Worm (Caenorhabditis elegans) whole organism, L1 larva: ENCODE measurements around the gene lin-48.

ENCODE experiments used
- C04F5.9 ChIP-seq: sonication (generic microtip); optimal IDR thresholded peaks from 2 replicates; lab custom pipeline; 2016; ENCODE audit warnings: missing genetic modification characterization, missing compliant biosample characterization
- C34B4.2 ChIP-seq: sonication (generic microtip); optimal IDR thresholded peaks from 2 replicates; lab custom pipeline; 2017; ENCODE audit warnings: mild to moderate bottlenecking, missing genetic modification characterization, missing compliant biosample characterization
- F16B12.6 ChIP-seq: fragments of 150-350 bp; optimal IDR thresholded peaks from 2 replicates; lab custom pipeline; 2014; ENCODE audit warnings: missing biosample characterization, missing genetic modification characterization
- Y116A8C.19 ChIP-seq: sonication (generic microtip); optimal IDR thresholded peaks from 2 replicates; lab custom pipeline; 2016; ENCODE audit warnings: missing compliant biosample characterization, missing genetic modification characterization, borderline replicate concordance
- aha-1 ChIP-seq: fragments of 150-350 bp; optimal IDR thresholded peaks from 2 replicates; lab custom pipeline; 2014; ENCODE audit warnings: missing biosample characterization, missing genetic modification characterization
- alr-1 ChIP-seq: fragments of 200-800 bp; sonication (Bioruptor generic); optimal IDR thresholded peaks from 2 replicates; lab custom pipeline; 2018; ENCODE audit warnings: borderline replicate concordance, mild to moderate bottlenecking, missing genetic modification characterization, missing compliant biosample characterization
- aly-2 ChIP-seq: fragments of 150-350 bp; optimal IDR thresholded peaks from 2 replicates; lab custom pipeline; 2014; ENCODE audit warnings: missing biosample characterization, missing genetic modification characterization
- ama-1 ChIP-seq: fragments of 150-350 bp; optimal IDR thresholded peaks from 2 replicates; lab custom pipeline; 2014
- ceh-88 ChIP-seq: fragments of 200-800 bp; sonication (Bioruptor generic); IDR thresholded peaks from 2 replicates; pipeline ENCODE4 v1.3.6; 2022; ENCODE audit warnings: missing genetic modification characterization, missing compliant biosample characterization
- dpl-1 ChIP-seq, 3 experiments: fragments of 150-350 bp in 2 of 3; sonication (generic microtip) in 1 of 3; optimal IDR thresholded peaks; 2 replicates each; lab custom pipeline; 2014 to 2017; ENCODE audit warnings: missing biosample characterization in 3 of 3, missing genetic modification characterization in 3 of 3, missing genetic modification reagents in 3 of 3
- dsc-1 ChIP-seq: sonication (generic microtip); optimal IDR thresholded peaks from 2 replicates; lab custom pipeline; 2016; ENCODE audit warnings: mild to moderate bottlenecking, missing genetic modification characterization, missing compliant biosample characterization
- efl-3 ChIP-seq: fragments of 200-800 bp; sonication (Bioruptor generic); optimal IDR thresholded peaks from 2 replicates; lab custom pipeline; 2018; ENCODE audit warnings: mild to moderate bottlenecking, missing genetic modification characterization, missing compliant biosample characterization
- egl-27 ChIP-seq, 2 experiments: fragments of 150-350 bp in 1 of 2; sonication (generic microtip); optimal IDR thresholded peaks; 3 replicates each; lab custom pipeline; 2017 to 2018; ENCODE audit warnings: missing biosample characterization in 2 of 2, missing genetic modification characterization in 2 of 2, missing genetic modification reagents in 2 of 2
- elt-2 ChIP-seq: sonication (generic microtip); optimal IDR thresholded peaks from 2 replicates; lab custom pipeline; 2016; ENCODE audit warnings: missing genetic modification characterization, mild to moderate bottlenecking, inconsistent platforms, missing compliant biosample characterization, missing genetic modification reagents
- ets-5 ChIP-seq: fragments of 200-800 bp; sonication (Bioruptor generic); IDR thresholded peaks from 2 replicates; pipeline ENCODE4 v1.3.6; 2022; ENCODE audit warnings: missing genetic modification characterization, missing compliant biosample characterization
- fkh-10 ChIP-seq: sonication (generic microtip); optimal IDR thresholded peaks from 2 replicates; lab custom pipeline; 2017; ENCODE audit warnings: missing biosample characterization, missing genetic modification reagents, missing genetic modification characterization
- fkh-8 ChIP-seq: sonication (generic microtip); optimal IDR thresholded peaks from 2 replicates; lab custom pipeline; 2016; ENCODE audit warnings: mild to moderate bottlenecking, missing genetic modification characterization, missing compliant biosample characterization
- fos-1 ChIP-seq: fragments of 150-350 bp; optimal IDR thresholded peaks from 2 replicates; lab custom pipeline; 2014; ENCODE audit warnings: missing biosample characterization, missing genetic modification characterization
- hlh-4 ChIP-seq: sonication (generic microtip); optimal IDR thresholded peaks from 2 replicates; lab custom pipeline; 2016; ENCODE audit warnings: mild to moderate bottlenecking, missing genetic modification characterization, missing compliant biosample characterization
- hpl-2 ChIP-seq: fragments of 150-350 bp; optimal IDR thresholded peaks from 2 replicates; lab custom pipeline; 2014; ENCODE audit warnings: missing biosample characterization, missing genetic modification reagents, missing genetic modification characterization
- jun-1 ChIP-seq: fragments of 150-350 bp; optimal IDR thresholded peaks from 2 replicates; lab custom pipeline; 2014; ENCODE audit warnings: missing biosample characterization, missing genetic modification reagents, missing genetic modification characterization
- lin-13 ChIP-seq: fragments of 150-350 bp; optimal IDR thresholded peaks from 2 replicates; lab custom pipeline; 2014; ENCODE audit warnings: missing biosample characterization, missing genetic modification reagents, missing genetic modification characterization
- lin-14 ChIP-seq: fragments of 200-800 bp; sonication (Bioruptor generic); optimal IDR thresholded peaks from 2 replicates; lab custom pipeline; 2018; ENCODE audit warnings: mild to moderate bottlenecking, missing genetic modification characterization, moderate library complexity, missing compliant biosample characterization
- lin-15B ChIP-seq: fragments of 150-350 bp; sonication (generic microtip); optimal IDR thresholded peaks from 3 replicates; lab custom pipeline; 2014; ENCODE audit warnings: missing biosample characterization, missing genetic modification characterization
- lin-35 ChIP-seq, 2 experiments: fragments of 150-350 bp; optimal IDR thresholded peaks; 2 replicates each; lab custom pipeline; 2014; ENCODE audit warnings: missing biosample characterization in 2 of 2, missing genetic modification characterization in 2 of 2, missing genetic modification reagents in 2 of 2
- lin-39 ChIP-seq: fragments of 150-350 bp; optimal IDR thresholded peaks from 2 replicates; lab custom pipeline; 2014; ENCODE audit warnings: missing biosample characterization, missing genetic modification reagents, missing genetic modification characterization
- lsy-2 ChIP-seq, 2 experiments: fragments of 150-350 bp; optimal IDR thresholded peaks; 2 replicates each; lab custom pipeline; 2014; ENCODE audit warnings: missing biosample characterization in 2 of 2, missing genetic modification characterization in 2 of 2
- mab-9 ChIP-seq: fragments of 200-800 bp; sonication (Bioruptor generic); IDR thresholded peaks from 2 replicates; pipeline ENCODE4 v1.3.6; 2022; ENCODE audit warnings: missing genetic modification reagents, missing genetic modification characterization, missing compliant biosample characterization
- mdl-1 ChIP-seq, 2 experiments: fragments of 150-350 bp; optimal IDR thresholded peaks; 2 replicates each; lab custom pipeline; 2014 to 2017; ENCODE audit warnings: missing biosample characterization in 2 of 2, missing genetic modification characterization in 2 of 2, inconsistent platforms in 1 of 2
- mef-2 ChIP-seq: fragments of 150-350 bp; optimal IDR thresholded peaks from 2 replicates; lab custom pipeline; 2014; ENCODE audit warnings: missing biosample characterization, missing genetic modification characterization
- mep-1 ChIP-seq: fragments of 150-350 bp; optimal IDR thresholded peaks from 2 replicates; lab custom pipeline; 2014; ENCODE audit warnings: missing biosample characterization, missing genetic modification characterization
- nhr-11 ChIP-seq: fragments of 150-350 bp; optimal IDR thresholded peaks from 2 replicates; lab custom pipeline; 2014; ENCODE audit warnings: missing biosample characterization, missing genetic modification characterization
- nhr-19 ChIP-seq: fragments of 200-800 bp; sonication (Bioruptor generic); conservative IDR thresholded peaks from 2 replicates; pipeline ENCODE4 v1.3.6; 2022; ENCODE audit warnings: missing genetic modification characterization, missing compliant biosample characterization
- nhr-20 ChIP-seq: sonication (generic microtip); optimal IDR thresholded peaks from 2 replicates; lab custom pipeline; 2016; ENCODE audit warnings: mild to moderate bottlenecking, missing genetic modification characterization, missing compliant biosample characterization
- nhr-237 ChIP-seq: fragments of 150-350 bp; optimal IDR thresholded peaks from 2 replicates; lab custom pipeline; 2014; ENCODE audit warnings: missing biosample characterization, missing genetic modification characterization
- nhr-77 ChIP-seq: fragments of 150-350 bp; optimal IDR thresholded peaks from 2 replicates; lab custom pipeline; 2014; ENCODE audit warnings: missing biosample characterization, missing genetic modification characterization
- nhr-84 ChIP-seq: sonication (generic microtip); optimal IDR thresholded peaks from 2 replicates; lab custom pipeline; 2017; ENCODE audit warnings: missing biosample characterization, missing genetic modification characterization
- nhr-90 ChIP-seq: sonication (generic microtip); optimal IDR thresholded peaks from 2 replicates; lab custom pipeline; 2016; ENCODE audit warnings: mild to moderate bottlenecking, missing genetic modification characterization, missing compliant biosample characterization; ENCODE audit not compliant: poor library complexity
- pax-3 ChIP-seq: fragments of 200-800 bp; sonication (Bioruptor generic); optimal IDR thresholded peaks from 2 replicates; lab custom pipeline; 2018; ENCODE audit warnings: mild to moderate bottlenecking, missing genetic modification characterization, moderate library complexity, missing compliant biosample characterization
- pqm-1 ChIP-seq: sonication (generic microtip); optimal IDR thresholded peaks from 3 replicates; lab custom pipeline; 2017; ENCODE audit warnings: missing biosample characterization, missing genetic modification characterization
- rnt-1 ChIP-seq: sonication (generic microtip); optimal IDR thresholded peaks from 2 replicates; lab custom pipeline; 2016; ENCODE audit warnings: mild to moderate bottlenecking, missing genetic modification characterization, moderate library complexity, missing compliant biosample characterization
- skn-1 ChIP-seq: fragments of 150-350 bp; optimal IDR thresholded peaks from 2 replicates; lab custom pipeline; 2014; ENCODE audit warnings: missing biosample characterization, missing genetic modification characterization
- snu-23 ChIP-seq: sonication (generic microtip); optimal IDR thresholded peaks from 2 replicates; lab custom pipeline; 2016; ENCODE audit warnings: missing genetic modification characterization, missing compliant biosample characterization
- sox-4 ChIP-seq: sonication (generic microtip); optimal IDR thresholded peaks from 2 replicates; lab custom pipeline; 2016; ENCODE audit warnings: missing genetic modification characterization, missing compliant biosample characterization
- sup-37 ChIP-seq: fragments of 200-800 bp; sonication (Bioruptor generic); optimal IDR thresholded peaks from 2 replicates; lab custom pipeline; 2018; ENCODE audit warnings: mild to moderate bottlenecking, missing genetic modification characterization, missing compliant biosample characterization
- swsn-7 ChIP-seq: sonication (generic microtip); optimal IDR thresholded peaks from 2 replicates; lab custom pipeline; 2016; ENCODE audit warnings: missing genetic modification characterization, missing compliant biosample characterization
- tbx-2 ChIP-seq: sonication (generic microtip); optimal IDR thresholded peaks from 2 replicates; lab custom pipeline; 2016; ENCODE audit warnings: missing genetic modification characterization, missing compliant biosample characterization
- tlp-1 ChIP-seq: fragments of 150-350 bp; optimal IDR thresholded peaks from 2 replicates; lab custom pipeline; 2014; ENCODE audit warnings: missing biosample characterization, missing genetic modification characterization
- unc-130 ChIP-seq: fragments of 150-350 bp; optimal IDR thresholded peaks from 2 replicates; lab custom pipeline; 2017; ENCODE audit warnings: missing biosample characterization, missing genetic modification characterization, inconsistent platforms
- unc-30 ChIP-seq: sonication (generic microtip); optimal IDR thresholded peaks from 2 replicates; lab custom pipeline; 2017; ENCODE audit warnings: missing biosample characterization, missing genetic modification characterization
- unc-62 ChIP-seq: fragments of 150-350 bp; optimal IDR thresholded peaks from 2 replicates; lab custom pipeline; 2014; ENCODE audit warnings: missing biosample characterization, missing genetic modification reagents, missing genetic modification characterization
- vab-15 ChIP-seq: sonication (generic microtip); optimal IDR thresholded peaks from 2 replicates; lab custom pipeline; 2017; ENCODE audit warnings: missing genotype, mild to moderate bottlenecking, missing genetic modification characterization, missing compliant biosample characterization
- xbp-1 ChIP-seq: sonication (generic microtip); optimal IDR thresholded peaks from 2 replicates; lab custom pipeline; 2016; ENCODE audit warnings: missing genetic modification characterization, missing compliant biosample characterization
- zag-1 ChIP-seq: fragments of 150-350 bp; optimal IDR thresholded peaks from 2 replicates; lab custom pipeline; 2014; ENCODE audit warnings: missing biosample characterization, missing genetic modification characterization
- ztf-4 ChIP-seq: fragments of 150-350 bp; optimal IDR thresholded peaks from 2 replicates; lab custom pipeline; 2014; ENCODE audit warnings: missing biosample characterization, missing genetic modification characterization

Gene lin-48

DNA sequence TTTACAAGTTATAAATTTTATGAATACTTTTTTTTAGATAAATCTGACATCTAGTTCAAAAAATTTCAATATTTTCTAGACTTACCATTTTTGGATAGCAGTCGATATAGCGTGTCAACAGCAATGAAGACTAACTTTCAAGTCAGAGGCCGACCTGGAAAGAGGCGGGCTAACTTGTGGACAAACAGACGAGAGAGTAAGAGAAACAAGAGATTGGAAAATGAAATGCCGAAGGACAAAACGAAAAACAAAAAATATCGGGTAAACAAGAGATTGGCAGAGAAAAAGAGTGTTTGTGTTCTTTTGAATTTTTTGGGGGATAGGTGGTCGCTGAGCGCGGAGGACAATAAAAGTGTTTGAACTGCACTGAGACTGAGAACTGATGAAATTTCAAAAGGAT, 27.9 kb downstream of the lin-48 start, which contains the start of gene lec-4 (continued):
- TF ChIP-seq zag-1: no peak
- TF ChIP-seq mef-2 (tag; lab: Kevin White, UChicago): no peak
- no peak for TF ChIP-seq ets-5 (GFP tag; lab: Robert Waterston, UW)
- no peak for TF ChIP-seq fkh-10
- TF ChIP-seq swsn-7 (tag; lab: Kevin White, UChicago): peak; percentile 17
- TF ChIP-seq nhr-237 (tag; lab: Kevin White, UChicago): peak; percentile 7
- TF ChIP-seq rnt-1: peak; percentile 31
- peak; percentile 30 for TF ChIP-seq tbx-2 (tag; lab: Kevin White, UChicago)
- TF ChIP-seq mab-9 (GFP tag; lab: Robert Waterston, UW): no peak
- no peak for TF ChIP-seq pqm-1
- TF ChIP-seq lin-14 (GFP tag; lab: Kevin White, UChicago): peak; percentile 92
- no peak for TF ChIP-seq nhr-90 (tag; lab: Kevin White, UChicago)
- no peak for TF ChIP-seq nhr-84 (tag; lab: Kevin White, UChicago)
- no peak for TF ChIP-seq ztf-4
- TF ChIP-seq ama-1 (lab: Kevin White, UChicago): no peak
- peak; percentile 52 for TF ChIP-seq unc-130 (tag; lab: Kevin White, UChicago)
- no peak for TF ChIP-seq lin-13 (GFP tag; lab: Kevin White, UChicago)
- TF ChIP-seq sup-37 (GFP tag; lab: Kevin White, UChicago): no peak
- no peak for TF ChIP-seq nhr-11 (tag; lab: Kevin White, UChicago)
- TF ChIP-seq mdl-1 (tag; optimal IDR thresholded peaks at IDR 0.05; lab: Kevin White, UChicago): peak in 1 of 2 experiments; percentile 20
- TF ChIP-seq nhr-20 (tag; lab: Kevin White, UChicago): peak; percentile 57
- TF ChIP-seq egl-27 (tag; optimal IDR thresholded peaks at IDR 0.05; lab: Kevin White, UChicago): peak; percentile 21 to 28
- TF ChIP-seq lsy-2 (tag; optimal IDR thresholded peaks at IDR 0.05; lab: Kevin White, UChicago): peak in 1 of 2 experiments; percentile 69
- no peak for TF ChIP-seq C34B4.2
- 0 out of 2 replicates have a peak, but pooled peaks have one; percentile 6 for TF ChIP-seq nhr-19 (GFP tag; lab: Robert Waterston, UW)
- peak; percentile 19 for TF ChIP-seq F16B12.6
- peak; percentile 18 for TF ChIP-seq nhr-77
- TF ChIP-seq Y116A8C.19: no peak
- peak; percentile 49 for TF ChIP-seq snu-23 (GFP tag; lab: Kevin White, UChicago)
- TF ChIP-seq sox-4: no peak
- TF ChIP-seq dsc-1 (tag; lab: Kevin White, UChicago): no peak
- TF ChIP-seq elt-2 (tag; lab: Kevin White, UChicago): no peak
- TF ChIP-seq lin-15B (tag; lab: Kevin White, UChicago): no peak
- peak; percentile 35 for TF ChIP-seq fos-1 (tag; lab: Kevin White, UChicago)
- peak; percentile 22 for TF ChIP-seq xbp-1 (tag; lab: Kevin White, UChicago)
- no peak for TF ChIP-seq hlh-4 (tag; lab: Kevin White, UChicago)
- TF ChIP-seq skn-1 (tag; lab: Kevin White, UChicago): peak; percentile 38
- no peak for TF ChIP-seq lin-39 (tag; lab: Kevin White, UChicago)
- TF ChIP-seq fkh-8 (tag; lab: Kevin White, UChicago): peak; percentile 12
- TF ChIP-seq aha-1 (tag; lab: Kevin White, UChicago): no peak
- TF ChIP-seq C04F5.9 (tag; lab: Kevin White, UChicago): no peak
- no peak for TF ChIP-seq tlp-1
- TF ChIP-seq dpl-1 (GFP tag; optimal IDR thresholded peaks at IDR 0.05; lab: Kevin White, UChicago): peak; percentile 26 to 45 (median 28)
- TF ChIP-seq mep-1 (tag; lab: Kevin White, UChicago): peak; percentile 50
- no peak for TF ChIP-seq aly-2 (tag; lab: Kevin White, UChicago)
- no peak for TF ChIP-seq unc-62
- TF ChIP-seq pax-3 (tag; lab: Kevin White, UChicago): no peak
- TF ChIP-seq ceh-88 (GFP tag; lab: Robert Waterston, UW): no peak
- no peak for TF ChIP-seq vab-15 (tag; lab: Kevin White, UChicago)
- no peak for TF ChIP-seq unc-30 (tag; lab: Kevin White, UChicago)
- peak; percentile 21 to 38 for TF ChIP-seq lin-35 (GFP tag; optimal IDR thresholded peaks at IDR 0.05; lab: Kevin White, UChicago)
- TF ChIP-seq hpl-2 (GFP tag; lab: Kevin White, UChicago): no peak
- no peak for TF ChIP-seq alr-1 (tag; lab: Kevin White, UChicago)
- TF ChIP-seq jun-1: peak; percentile 36
- no peak for TF ChIP-seq efl-3
